Worm (Caenorhabditis elegans) whole organism, L1 larva: Measurements from ENCODE around the gene C25A8.5.

Source experiments
- C04F5.9 ChIP-seq: sonication (generic microtip); optimal IDR thresholded peaks from 2 replicates; lab custom pipeline; 2016; ENCODE audit warnings: missing genetic modification characterization, missing compliant biosample characterization
- aha-1 ChIP-seq: fragments of 150-350 bp; optimal IDR thresholded peaks from 2 replicates; lab custom pipeline; 2014; ENCODE audit warnings: missing biosample characterization, missing genetic modification characterization
- aly-2 ChIP-seq: fragments of 150-350 bp; optimal IDR thresholded peaks from 2 replicates; lab custom pipeline; 2014; ENCODE audit warnings: missing biosample characterization, missing genetic modification characterization
- ceh-88 ChIP-seq: fragments of 200-800 bp; sonication (Bioruptor generic); IDR thresholded peaks from 2 replicates; pipeline ENCODE4 v1.3.6; 2022; ENCODE audit warnings: missing genetic modification characterization, missing compliant biosample characterization
- ceh-90 ChIP-seq: sonication (generic microtip); optimal IDR thresholded peaks from 2 replicates; lab custom pipeline; 2016; ENCODE audit warnings: missing genetic modification characterization, missing compliant biosample characterization
- dpl-1 ChIP-seq, 3 experiments: fragments of 150-350 bp in 2 of 3; sonication (generic microtip) in 1 of 3; optimal IDR thresholded peaks; 2 replicates each; lab custom pipeline; 2014 to 2017; ENCODE audit warnings: missing biosample characterization in 3 of 3, missing genetic modification characterization in 3 of 3, missing genetic modification reagents in 3 of 3
- dsc-1 ChIP-seq: sonication (generic microtip); optimal IDR thresholded peaks from 2 replicates; lab custom pipeline; 2016; ENCODE audit warnings: mild to moderate bottlenecking, missing genetic modification characterization, missing compliant biosample characterization
- egl-27 ChIP-seq, 2 experiments: fragments of 150-350 bp in 1 of 2; sonication (generic microtip); optimal IDR thresholded peaks; 3 replicates each; lab custom pipeline; 2017 to 2018; ENCODE audit warnings: missing biosample characterization in 2 of 2, missing genetic modification characterization in 2 of 2, missing genetic modification reagents in 2 of 2
- elt-2 ChIP-seq: sonication (generic microtip); optimal IDR thresholded peaks from 2 replicates; lab custom pipeline; 2016; ENCODE audit warnings: missing genetic modification characterization, mild to moderate bottlenecking, inconsistent platforms, missing compliant biosample characterization, missing genetic modification reagents
- elt-3 ChIP-seq, 6 experiments: fragments of 150-350 bp in 1 of 6; sonication (generic microtip); optimal IDR thresholded peaks; 2 replicates each; lab custom pipeline; 2017 to 2018; ENCODE audit warnings: missing biosample characterization in 6 of 6, missing genetic modification characterization in 6 of 6, inconsistent platforms in 1 of 6
- ets-5 ChIP-seq: fragments of 200-800 bp; sonication (Bioruptor generic); IDR thresholded peaks from 2 replicates; pipeline ENCODE4 v1.3.6; 2022; ENCODE audit warnings: missing genetic modification characterization, missing compliant biosample characterization
- grh-1 ChIP-seq: fragments of 200-800 bp; sonication (Bioruptor generic); IDR thresholded peaks from 2 replicates; pipeline ENCODE4 v1.3.6; 2022; ENCODE audit warnings: missing genetic modification reagents, missing genetic modification characterization, missing compliant biosample characterization
- hlh-4 ChIP-seq: sonication (generic microtip); optimal IDR thresholded peaks from 2 replicates; lab custom pipeline; 2016; ENCODE audit warnings: mild to moderate bottlenecking, missing genetic modification characterization, missing compliant biosample characterization
- hpl-2 ChIP-seq: fragments of 150-350 bp; optimal IDR thresholded peaks from 2 replicates; lab custom pipeline; 2014; ENCODE audit warnings: missing biosample characterization, missing genetic modification reagents, missing genetic modification characterization
- irx-1 ChIP-seq: sonication (generic microtip); optimal IDR thresholded peaks from 2 replicates; lab custom pipeline; 2016; ENCODE audit warnings: missing genetic modification characterization, missing compliant biosample characterization
- lin-13 ChIP-seq: fragments of 150-350 bp; optimal IDR thresholded peaks from 2 replicates; lab custom pipeline; 2014; ENCODE audit warnings: missing biosample characterization, missing genetic modification reagents, missing genetic modification characterization
- lin-14 ChIP-seq: fragments of 200-800 bp; sonication (Bioruptor generic); optimal IDR thresholded peaks from 2 replicates; lab custom pipeline; 2018; ENCODE audit warnings: mild to moderate bottlenecking, missing genetic modification characterization, moderate library complexity, missing compliant biosample characterization
- lin-39 ChIP-seq: fragments of 150-350 bp; optimal IDR thresholded peaks from 2 replicates; lab custom pipeline; 2014; ENCODE audit warnings: missing biosample characterization, missing genetic modification reagents, missing genetic modification characterization
- lsy-2 ChIP-seq, 2 experiments: fragments of 150-350 bp; optimal IDR thresholded peaks; 2 replicates each; lab custom pipeline; 2014; ENCODE audit warnings: missing biosample characterization in 2 of 2, missing genetic modification characterization in 2 of 2
- mdl-1 ChIP-seq, 2 experiments: fragments of 150-350 bp; optimal IDR thresholded peaks; 2 replicates each; lab custom pipeline; 2014 to 2017; ENCODE audit warnings: missing biosample characterization in 2 of 2, missing genetic modification characterization in 2 of 2, inconsistent platforms in 1 of 2
- mep-1 ChIP-seq: fragments of 150-350 bp; optimal IDR thresholded peaks from 2 replicates; lab custom pipeline; 2014; ENCODE audit warnings: missing biosample characterization, missing genetic modification characterization
- nhr-19 ChIP-seq: fragments of 200-800 bp; sonication (Bioruptor generic); conservative IDR thresholded peaks from 2 replicates; pipeline ENCODE4 v1.3.6; 2022; ENCODE audit warnings: missing genetic modification characterization, missing compliant biosample characterization
- nhr-28 ChIP-seq: fragments of 150-350 bp; optimal IDR thresholded peaks from 2 replicates; lab custom pipeline; 2014; ENCODE audit warnings: missing biosample characterization, missing genetic modification characterization
- nhr-85 ChIP-seq: sonication (generic microtip); peaks from one replicate; lab custom pipeline; 2016; ENCODE audit warnings: missing genetic modification characterization, inconsistent platforms, missing compliant biosample characterization
- nhr-90 ChIP-seq: sonication (generic microtip); optimal IDR thresholded peaks from 2 replicates; lab custom pipeline; 2016; ENCODE audit warnings: mild to moderate bottlenecking, missing genetic modification characterization, missing compliant biosample characterization; ENCODE audit not compliant: poor library complexity
- pag-3 ChIP-seq: sonication (generic microtip); optimal IDR thresholded peaks from 2 replicates; lab custom pipeline; 2017; ENCODE audit warnings: missing genetic modification characterization, mild to moderate bottlenecking, missing compliant biosample characterization, antibody characterized with exemption, borderline replicate concordance; ENCODE audit not compliant: insufficient read depth
- pax-3 ChIP-seq: fragments of 200-800 bp; sonication (Bioruptor generic); optimal IDR thresholded peaks from 2 replicates; lab custom pipeline; 2018; ENCODE audit warnings: mild to moderate bottlenecking, missing genetic modification characterization, moderate library complexity, missing compliant biosample characterization
- snpc-4 ChIP-seq: fragments of 150-350 bp; optimal IDR thresholded peaks from 2 replicates; lab custom pipeline; 2014; ENCODE audit warnings: missing biosample characterization, missing genetic modification characterization
- snu-23 ChIP-seq: sonication (generic microtip); optimal IDR thresholded peaks from 2 replicates; lab custom pipeline; 2016; ENCODE audit warnings: missing genetic modification characterization, missing compliant biosample characterization
- sup-37 ChIP-seq: fragments of 200-800 bp; sonication (Bioruptor generic); optimal IDR thresholded peaks from 2 replicates; lab custom pipeline; 2018; ENCODE audit warnings: mild to moderate bottlenecking, missing genetic modification characterization, missing compliant biosample characterization
- swsn-7 ChIP-seq: sonication (generic microtip); optimal IDR thresholded peaks from 2 replicates; lab custom pipeline; 2016; ENCODE audit warnings: missing genetic modification characterization, missing compliant biosample characterization
- unc-130 ChIP-seq: fragments of 150-350 bp; optimal IDR thresholded peaks from 2 replicates; lab custom pipeline; 2017; ENCODE audit warnings: missing biosample characterization, missing genetic modification characterization, inconsistent platforms
- unc-98 ChIP-seq: fragments of 200-800 bp; sonication (Bioruptor generic); IDR thresholded peaks from 2 replicates; pipeline ENCODE4 v1.3.6; 2022; ENCODE audit warnings: missing genetic modification characterization, missing compliant biosample characterization
- xbp-1 ChIP-seq: sonication (generic microtip); optimal IDR thresholded peaks from 2 replicates; lab custom pipeline; 2016; ENCODE audit warnings: missing genetic modification characterization, missing compliant biosample characterization

Gene C25A8.5

DNA sequence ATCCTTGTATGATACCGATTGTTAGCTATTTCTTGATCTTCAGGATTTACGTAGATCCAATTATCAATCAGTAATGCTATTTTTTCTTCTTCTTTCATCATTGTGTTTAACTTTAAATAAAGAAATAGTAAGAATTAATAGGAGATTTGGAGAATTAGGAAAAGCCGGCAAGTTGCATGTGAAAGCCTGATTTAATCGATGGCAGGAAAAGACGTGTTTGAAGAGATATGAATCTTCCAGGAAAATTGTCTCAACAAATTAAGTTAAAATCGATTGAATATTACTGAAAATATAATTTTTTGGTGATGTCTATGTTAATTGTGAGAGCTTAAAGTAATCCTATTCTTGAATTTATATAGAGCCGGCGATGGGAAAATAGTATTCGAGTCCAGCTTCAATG is 28.1 kb upstream of the C25A8.5 start, which contains the start of gene ZK381.62:
ZK381.62 (minus strand) TSS at position 101 of the 400 bp plus-strand sequence.
- no peak for TF ChIP-seq egl-27 (tag; optimal IDR thresholded peaks at IDR 0.05; lab: Kevin White, UChicago)
- TF ChIP-seq pag-3 (tag; lab: Kevin White, UChicago), result no peak
- TF ChIP-seq lsy-2 (tag; optimal IDR thresholded peaks at IDR 0.05; lab: Kevin White, UChicago), result no peak
- TF ChIP-seq dsc-1 (tag; lab: Kevin White, UChicago), result no peak
- no peak for TF ChIP-seq aha-1 (tag; lab: Kevin White, UChicago)
- TF ChIP-seq nhr-19 (GFP tag; lab: Robert Waterston, UW), result no peak
- no peak for TF ChIP-seq unc-130 (tag; lab: Kevin White, UChicago)
- no peak for TF ChIP-seq unc-98 (GFP tag; lab: Robert Waterston, UW)
- no peak for TF ChIP-seq hlh-4 (tag; lab: Kevin White, UChicago)
- TF ChIP-seq mep-1 (tag; lab: Kevin White, UChicago), result no peak
- TF ChIP-seq irx-1 (tag; lab: Kevin White, UChicago), result no peak
- no peak for TF ChIP-seq pax-3 (tag; lab: Kevin White, UChicago)
- no peak for TF ChIP-seq dpl-1 (GFP tag; optimal IDR thresholded peaks at IDR 0.05; lab: Kevin White, UChicago)
- no peak for TF ChIP-seq elt-3 (tag; optimal IDR thresholded peaks at IDR 0.05; lab: Kevin White, UChicago)

ce11 chrIV:6972427-6972826 is 26.9 kb upstream of the C25A8.5 start, which contains the start of gene nhr-249:
Gene nhr-249 (minus strand): TSS chrIV:6972527.
- TF ChIP-seq snu-23, result no peak

DNA sequence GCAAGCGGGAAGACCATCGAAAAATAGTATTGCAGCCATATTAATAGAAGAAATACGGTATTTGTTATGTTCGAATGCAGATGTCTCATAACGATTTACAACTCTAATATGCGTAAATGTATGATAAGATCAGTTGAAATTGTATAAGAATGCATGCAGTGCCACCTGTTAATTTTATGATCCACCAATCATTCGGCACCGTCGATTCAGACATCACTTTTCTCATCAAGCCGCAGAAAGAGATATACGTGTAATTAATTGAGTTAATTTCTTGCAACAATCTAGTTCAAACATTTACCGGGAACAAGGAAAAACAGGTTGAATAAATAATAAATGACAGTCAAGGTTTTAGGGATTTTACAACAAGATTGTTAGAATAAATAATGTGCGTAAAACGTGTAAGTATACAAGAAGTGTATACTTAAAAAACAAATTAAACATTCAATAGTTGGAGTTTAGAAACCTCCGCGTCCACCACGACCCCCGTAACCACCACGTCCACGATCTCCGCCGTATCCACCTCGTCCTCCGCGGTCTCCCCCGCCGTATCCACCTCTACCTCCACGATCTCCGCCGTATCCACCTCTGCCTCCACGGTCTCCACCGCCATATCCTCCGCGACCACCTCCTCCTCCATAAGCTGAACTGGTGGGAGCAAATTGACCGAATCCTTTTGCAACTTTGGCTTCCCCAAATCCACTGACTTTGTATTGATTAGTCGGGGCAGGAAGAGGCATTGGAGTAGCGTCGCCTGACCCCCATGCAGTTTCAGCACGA is 25.0 kb upstream of the C25A8.5 start:
- no peak for TF ChIP-seq sup-37 (GFP tag; lab: Kevin White, UChicago)
- TF ChIP-seq grh-1, result no peak

ce11 chrIV:6977089-6977558 is 22.2 kb upstream of the C25A8.5 start, which contains the start of the genes pgl-1 and him-3:
Gene pgl-1 (minus strand): TSS chrIV:6977318.
Gene him-3 (plus strand): TSS chrIV:6977508.
- TF ChIP-seq dpl-1 (GFP tag; optimal IDR thresholded peaks at IDR 0.05; lab: Kevin White, UChicago) (no peak), mdl-1 (tag; optimal IDR thresholded peaks at IDR 0.05; lab: Kevin White, UChicago) (no peak), nhr-85 (tag; lab: Kevin White, UChicago) (no peak), ceh-88 (no peak), xbp-1 (tag; lab: Kevin White, UChicago) (no peak), lin-39 (tag; lab: Kevin White, UChicago) (no peak), swsn-7 (no peak), lin-13 (no peak), aly-2 (tag; lab: Kevin White, UChicago) (no peak), elt-2 (tag; lab: Kevin White, UChicago) (no peak), ets-5 (GFP tag; lab: Robert Waterston, UW) (no peak), lin-14 (no peak), snu-23 (no peak), mep-1 (tag; lab: Kevin White, UChicago) (no peak), lsy-2 (tag; optimal IDR thresholded peaks at IDR 0.05; lab: Kevin White, UChicago) (no peak)

DNA sequence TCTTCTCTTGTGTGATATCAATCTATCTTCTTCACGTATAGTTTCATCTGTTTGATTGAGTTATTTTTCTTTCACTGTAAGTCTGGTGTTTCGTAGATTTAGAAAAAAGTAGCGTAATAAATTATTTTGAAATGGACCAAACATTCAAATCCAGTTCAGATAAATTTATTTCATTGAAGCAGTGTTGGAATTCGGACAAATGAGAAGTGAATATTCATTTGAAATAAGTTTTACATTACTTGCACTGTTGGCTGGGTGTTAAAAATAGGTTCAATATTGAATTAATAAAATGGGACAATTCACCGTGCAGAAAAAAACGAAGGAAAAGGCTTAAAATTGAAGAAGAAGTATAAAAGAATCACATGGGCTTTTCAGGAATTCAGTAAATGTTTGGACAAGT is 20.7 kb upstream of the C25A8.5 start:
- TF ChIP-seq snpc-4 (tag; lab: Kevin White, UChicago) (no peak), hpl-2 (GFP tag; lab: Kevin White, UChicago) (no peak), nhr-28 (tag; lab: Kevin White, UChicago) (no peak), nhr-90 (tag; lab: Kevin White, UChicago) (no peak), C04F5.9 (tag; lab: Kevin White, UChicago) (no peak), ceh-90 (no peak)
